Fruit fly (Drosophila melanogaster) Kc167 (cell line): ENCODE data around the gene CG15468.

Source experiments
- Myc ChIP-seq: fragments of >200 bp; optimal IDR thresholded peaks from 2 replicates; lab custom pipeline; 2017; ENCODE audit warnings: missing external identifiers
- Sin3A ChIP-seq: fragments of >200 bp; optimal IDR thresholded peaks from 2 replicates; lab custom pipeline; 2018; ENCODE audit warnings: missing external identifiers
- h ChIP-seq: fragments of >200 bp; optimal IDR thresholded peaks from 3 replicates; lab custom pipeline; 2018; ENCODE audit warnings: missing external identifiers

dm6 chrX:4938072-4938336 is 22.9 kb downstream of the CG15468 start, which contains the start of gene CG44774:
- TF ChIP-seq Sin3A (lab: Kevin White, UChicago) = no peak
- no peak for TF ChIP-seq Myc (lab: Kevin White, UChicago)
- no peak for TF ChIP-seq h
